Worm (Caenorhabditis elegans): ENCODE data around the gene htz-1.
A peak's percentile ranks its signal among the peaks of the same experiment; 100 is the strongest.

The htz-1 gene

ce11 chrIV:4469055-4469454 is 23.0 kb downstream of the htz-1 start:
- TF ChIP-seq nhr-76 (tag; optimal IDR thresholded peaks at IDR 0.05): no peak
- TF ChIP-seq dmd-9 (GFP tag; IDR thresholded peaks at IDR 0.05): no peak
- no peak for TF ChIP-seq madf-5 (GFP tag; IDR thresholded peaks at IDR 0.05)
- TF ChIP-seq ceh-32 (tag; optimal IDR thresholded peaks at IDR 0.05; ENCODE audit: poor library complexity): no peak
- TF ChIP-seq snpc-4 (tag; optimal IDR thresholded peaks at IDR 0.05): no peak
- no peak for TF ChIP-seq nhr-102 (tag; optimal IDR thresholded peaks at IDR 0.05)
- TF ChIP-seq lin-39 (tag; optimal IDR thresholded peaks at IDR 0.05): no peak
- 0 out of 2 replicates have a peak, but pooled peaks have one; percentile 35 for TF ChIP-seq Y75B8A.6 (GFP tag; IDR thresholded peaks at IDR 0.05)
- TF ChIP-seq nhr-10 (tag; optimal IDR thresholded peaks at IDR 0.05): no peak
- TF ChIP-seq ama-1 (optimal IDR thresholded peaks at IDR 0.05): peak; percentile 41
- TF ChIP-seq aha-1 (tag): peak; percentile 73
- no peak for TF ChIP-seq sdz-12 (GFP tag; optimal IDR thresholded peaks at IDR 0.05)
- no peak for TF ChIP-seq nhr-77 (tag; optimal IDR thresholded peaks at IDR 0.05)
- no peak for TF ChIP-seq unc-62 (GFP tag; optimal IDR thresholded peaks at IDR 0.05 in 1 of 2)
- TF ChIP-seq unc-62 (tag; optimal IDR thresholded peaks at IDR 0.05): no peak
- TF ChIP-seq attf-4 (tag; optimal IDR thresholded peaks at IDR 0.05): no peak
- no peak for TF ChIP-seq lir-3 (tag; optimal IDR thresholded peaks at IDR 0.05)

- TF ChIP-seq unc-130 (GFP tag; optimal IDR thresholded peaks at IDR 0.05) (no peak), daf-8 (GFP tag; IDR thresholded peaks at IDR 0.05) (no peak), nhr-111 (GFP tag; optimal IDR thresholded peaks at IDR 0.05) (no peak), ceh-20 (GFP tag; IDR thresholded peaks at IDR 0.05) (peak; percentile 53), F37D6.2 (tag; optimal IDR thresholded peaks at IDR 0.05) (peak; percentile 18), mep-1 (tag; optimal IDR thresholded peaks at IDR 0.05) (peak; percentile 58), Y48G9A.11 (GFP tag; IDR thresholded peaks at IDR 0.05) (no peak), sdz-12 (GFP tag; optimal IDR thresholded peaks at IDR 0.05) (no peak), Y105C5A.15 (GFP tag; IDR thresholded peaks at IDR 0.05) (peak; percentile 20; the same call in 1 of the 2 replicates), ZK546.5 (tag; optimal IDR thresholded peaks at IDR 0.05) (no peak), snpc-4 (tag; optimal IDR thresholded peaks at IDR 0.05) (no peak), daf-12 (tag; optimal IDR thresholded peaks at IDR 0.05) (no peak), jun-1 (tag; optimal IDR thresholded peaks at IDR 0.05) (no peak), aly-2 (tag; optimal IDR thresholded peaks at IDR 0.05) (no peak), R02D3.7 (tag; optimal IDR thresholded peaks at IDR 0.05) (no peak), pha-4 (GFP tag; IDR thresholded peaks at IDR 0.05) (peak; percentile 56), pha-4 (tag; optimal IDR thresholded peaks at IDR 0.05) (peak; percentile 12), hmg-1.1 (GFP tag; IDR thresholded peaks at IDR 0.05) (peak; percentile 60), ZK337.2 (GFP tag; IDR thresholded peaks at IDR 0.05) (no peak), fkh-10 (GFP tag; optimal IDR thresholded peaks at IDR 0.05) (peak; percentile 83), ztf-11 (tag; optimal IDR thresholded peaks at IDR 0.05) (no peak), nhr-102 (tag; optimal IDR thresholded peaks at IDR 0.05) (peak; percentile 51), php-3 (GFP tag; IDR thresholded peaks at IDR 0.05) (peak; percentile 45), T20F7.1 (GFP tag; optimal IDR thresholded peaks at IDR 0.05) (no peak), zip-11 (GFP tag; IDR thresholded peaks at IDR 0.05) (no peak), mdt-29 (GFP tag; IDR thresholded peaks at IDR 0.05) (no peak; the same call in 1 of the 2 replicates), lin-38 (GFP tag; IDR thresholded peaks at IDR 0.05) (no peak; the same call in none of the 2 replicates), ceh-44 (GFP tag; IDR thresholded peaks at IDR 0.05) (no peak), attf-4 (tag; optimal IDR thresholded peaks at IDR 0.05) (no peak), ama-1 (optimal IDR thresholded peaks at IDR 0.05) (no peak), nhr-11 (tag; optimal IDR thresholded peaks at IDR 0.05) (peak; percentile 70), dpl-1 (GFP tag; optimal IDR thresholded peaks at IDR 0.05) (peak; percentile 25), madf-9 (GFP tag; conservative IDR thresholded peaks at IDR 0.05) (0 out of 2 replicates have a peak, but pooled peaks have one; percentile 19), gei-8 (GFP tag; optimal IDR thresholded peaks at IDR 0.05) (no peak), zfp-2 (tag; optimal IDR thresholded peaks at IDR 0.05) (no peak), rbr-2 (tag; optimal IDR thresholded peaks at IDR 0.05) (peak; percentile 79), lin-1 (GFP tag; IDR thresholded peaks at IDR 0.05) (peak; percentile 25; the same call in 1 of the 2 replicates)
Observed at ce11 chrIV:4469770-4470709, 24.0 kb downstream of the htz-1 start.

Data from whole organism, L4 larva.